Fruit fly (Drosophila melanogaster): ENCODE measurements around the gene CG33303.

The CG33303 gene

DNA sequence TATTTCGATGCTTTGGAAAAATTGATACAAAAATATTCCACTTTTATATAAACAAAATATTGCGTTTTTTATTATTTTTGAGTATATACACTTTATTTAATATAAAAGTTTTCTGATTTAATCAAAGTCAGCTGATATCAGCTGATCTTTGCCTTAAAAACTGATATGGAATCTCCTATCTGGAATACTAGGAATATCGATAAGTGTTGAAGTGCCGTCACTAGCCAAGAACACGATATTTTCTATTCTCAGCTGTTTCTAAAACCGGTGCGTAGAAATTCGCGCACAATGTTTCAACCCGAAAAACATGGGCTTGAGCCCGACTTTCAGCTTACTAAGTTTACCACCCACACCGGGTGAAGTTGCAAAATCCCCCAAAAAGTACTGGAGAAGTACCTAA, 33.1 kb downstream of the CG33303 start, which contains the start of gene Sps2:
Gene Sps2 (plus strand): TSS at position 124 of the 400 bp plus-strand sequence.
- TF ChIP-seq CG11695 (GFP tag; IDR thresholded peaks at IDR 0.05) (no peak), Dbx (GFP tag; IDR thresholded peaks at IDR 0.05) (no peak), onecut (GFP tag; IDR thresholded peaks at IDR 0.05) (no peak), CG14014 (GFP tag; IDR thresholded peaks at IDR 0.05) (no peak), CG3726 (GFP tag; IDR thresholded peaks at IDR 0.05) (no peak), maf-S (GFP tag; optimal IDR thresholded peaks at IDR 0.05) (no peak), Bgb (GFP tag; IDR thresholded peaks at IDR 0.05; ENCODE audit: partially characterized antibody) (peak; percentile 59; the same call in 1 of the 2 replicates), otp (GFP tag; IDR thresholded peaks at IDR 0.05) (no peak), CG1832 (GFP tag; optimal IDR thresholded peaks at IDR 0.05) (no peak), CG2678 (tag; optimal IDR thresholded peaks at IDR 0.05) (no peak), CG7786 (GFP tag; optimal IDR thresholded peaks at IDR 0.05) (no peak), tll (GFP tag; optimal IDR thresholded peaks at IDR 0.05) (peak in 1 of 2 experiments; percentile 44), chm (GFP tag; IDR thresholded peaks at IDR 0.05) (no peak), CG16779 (GFP tag; IDR thresholded peaks at IDR 0.05) (no peak), chif (GFP tag; optimal IDR thresholded peaks at IDR 0.05) (no peak), ash1 (GFP tag; optimal IDR thresholded peaks at IDR 0.05) (no peak), Adf1 (GFP tag; IDR thresholded peaks at IDR 0.05) (no peak), CG17829 (tag; optimal IDR thresholded peaks at IDR 0.05) (peak; percentile 42), CG2199 (GFP tag; IDR thresholded peaks at IDR 0.05) (0 out of 3 replicates have a peak, but pooled peaks have one; percentile 27), crp (GFP tag; optimal IDR thresholded peaks at IDR 0.05) (peak; percentile 82 to 96), Hr78 (GFP tag; optimal IDR thresholded peaks at IDR 0.05) (no peak), ro (GFP tag; IDR thresholded peaks at IDR 0.05) (no peak), lola (GFP tag; optimal IDR thresholded peaks at IDR 0.05) (no peak), jigr1 (GFP tag; IDR thresholded peaks at IDR 0.05) (no peak), CG9727 (GFP tag; optimal IDR thresholded peaks at IDR 0.05) (peak; percentile 33), Camta (GFP tag; optimal IDR thresholded peaks at IDR 0.05) (no peak), tap (tag; optimal IDR thresholded peaks at IDR 0.05) (no peak), crc (GFP tag; optimal IDR thresholded peaks at IDR 0.05) (no peak), HmgZ (tag; optimal IDR thresholded peaks at IDR 0.05) (peak; percentile 23), CG13624 (GFP tag; optimal IDR thresholded peaks at IDR 0.05) (peak; percentile 30), CG6254 (GFP tag; optimal IDR thresholded peaks at IDR 0.05) (no peak), CG7745 (tag; optimal IDR thresholded peaks at IDR 0.05) (no peak), CG12744 (GFP tag; optimal IDR thresholded peaks at IDR 0.05) (no peak), Deaf1 (tag; optimal IDR thresholded peaks at IDR 0.05) (no peak), gce (GFP tag; IDR thresholded peaks at IDR 0.05) (no peak), NfI (GFP tag; optimal IDR thresholded peaks at IDR 0.05) (no peak), caup (GFP tag; optimal IDR thresholded peaks at IDR 0.05; ENCODE audit: severe bottlenecking) (no peak), Nf-YB (GFP tag; optimal IDR thresholded peaks at IDR 0.05) (no peak), Jarid2 (GFP tag; optimal IDR thresholded peaks at IDR 0.05) (no peak), sob (GFP tag; IDR thresholded peaks at IDR 0.05) (0 out of 2 replicates have a peak, but pooled peaks have one; percentile 30), mld (GFP tag; IDR thresholded peaks at IDR 0.05; ENCODE audit: partially characterized antibody) (no peak), GATAe (GFP tag; conservative IDR thresholded peaks at IDR 0.05) (peak; percentile 27; the same call in 1 of the 2 replicates), CG31388 (GFP tag; optimal IDR thresholded peaks at IDR 0.05) (no peak), toy (GFP tag; IDR thresholded peaks at IDR 0.05) (no peak), zfh1 (GFP tag; IDR thresholded peaks at IDR 0.05) (0 out of 3 replicates have a peak, but pooled peaks have one; percentile 13), trh (GFP tag; optimal IDR thresholded peaks at IDR 0.05) (no peak), CG18619 (GFP tag; optimal IDR thresholded peaks at IDR 0.05) (no peak), repo (GFP tag; optimal IDR thresholded peaks at IDR 0.05) (no peak), Hmx (GFP tag; optimal IDR thresholded peaks at IDR 0.05) (no peak), hth (optimal IDR thresholded peaks at IDR 0.05) (no peak), NC2β (GFP tag; optimal IDR thresholded peaks at IDR 0.05) (no peak)

All from whole organism, embryonic.